Worm (Caenorhabditis elegans) whole organism, late embryonic: ENCODE data around the gene T21C9.9.

Experiments
- T23F11.4 ChIP-seq: fragments of 200-800 bp; sonication (Bioruptor generic); optimal IDR thresholded peaks from 2 replicates; lab custom pipeline; 2018; ENCODE audit warnings: mild to moderate bottlenecking, missing genetic modification characterization, missing compliant biosample characterization
- Y22D7AL.16 ChIP-seq: sonication (generic microtip); optimal IDR thresholded peaks from 2 replicates; lab custom pipeline; 2016; ENCODE audit warnings: missing genetic modification characterization, missing compliant biosample characterization
- ama-1 ChIP-seq: fragments of 150-350 bp; optimal IDR thresholded peaks from 2 replicates; lab custom pipeline; 2014
- ceh-6 ChIP-seq: fragments of 200-800 bp; sonication (Bioruptor generic); optimal IDR thresholded peaks from 2 replicates; lab custom pipeline; 2018; ENCODE audit warnings: mild to moderate bottlenecking, missing genetic modification characterization, missing compliant biosample characterization
- elt-2 ChIP-seq: sonication (generic microtip); optimal IDR thresholded peaks from 2 replicates; lab custom pipeline; 2016; ENCODE audit warnings: missing genetic modification reagents, missing genetic modification characterization, missing compliant biosample characterization
- fkh-10 ChIP-seq: fragments of 150-350 bp; optimal IDR thresholded peaks from 2 replicates; lab custom pipeline; 2014; ENCODE audit warnings: missing biosample characterization, missing genetic modification reagents, missing genetic modification characterization
- hlh-15 ChIP-seq: sonication (generic microtip); optimal IDR thresholded peaks from 2 replicates; lab custom pipeline; 2016; ENCODE audit warnings: missing genetic modification characterization, missing compliant biosample characterization
- nhr-11 ChIP-seq: fragments of 150-350 bp; optimal IDR thresholded peaks from 2 replicates; lab custom pipeline; 2014; ENCODE audit warnings: missing biosample characterization, missing genetic modification characterization
- pag-3 ChIP-seq: sonication (generic microtip); optimal IDR thresholded peaks from 2 replicates; lab custom pipeline; 2016; ENCODE audit warnings: missing compliant biosample characterization, missing genetic modification characterization, borderline replicate concordance
- pha-4 ChIP-seq: fragments of 150-350 bp; optimal IDR thresholded peaks from 2 replicates; lab custom pipeline; 2018; ENCODE audit warnings: missing biosample characterization, missing genetic modification reagents, missing genetic modification characterization
- pqm-1 ChIP-seq: sonication (generic microtip); optimal IDR thresholded peaks from 2 replicates; lab custom pipeline; 2016; ENCODE audit warnings: missing genetic modification characterization, missing compliant biosample characterization

- TF ChIP-seq ceh-6 (GFP tag; lab: Kevin White, UChicago) (no peak), ama-1 (lab: Kevin White, UChicago) (no peak), elt-2 (tag; lab: Kevin White, UChicago) (no peak), nhr-11 (no peak), pqm-1 (no peak), T23F11.4 (GFP tag; lab: Kevin White, UChicago) (no peak), pag-3 (tag; lab: Kevin White, UChicago) (no peak), pha-4 (tag; lab: Kevin White, UChicago) (no peak), Y22D7AL.16 (no peak), fkh-10 (no peak), hlh-15 (tag; lab: Kevin White, UChicago) (no peak)
These were observed 14.2 kb downstream of the T21C9.9 start, which contains the start of gene mics-1 for ce11 chrV:10578226-10578625.
